Worm (Caenorhabditis elegans) whole organism, midembryonic: ENCODE measurements around the gene let-413.

Experiments
- T22C8.4 ChIP-seq: fragments of 200-800 bp; sonication (Bioruptor generic); IDR thresholded peaks from 2 replicates; pipeline ENCODE4 v1.3.6; 2022; ENCODE audit warnings: missing genetic modification characterization, missing compliant biosample characterization
- cog-1 ChIP-seq: sonication (generic microtip); optimal IDR thresholded peaks from 2 replicates; lab custom pipeline; 2016; ENCODE audit warnings: missing genetic modification characterization, missing compliant biosample characterization
- flt-1 ChIP-seq: fragments of 200-800 bp; sonication (Bioruptor generic); IDR thresholded peaks from 2 replicates; pipeline ENCODE4 v1.3.6; 2022; ENCODE audit warnings: missing genetic modification characterization, missing compliant biosample characterization
- klf-2 ChIP-seq: fragments of 200-800 bp; sonication (Bioruptor generic); conservative IDR thresholded peaks from 2 replicates; pipeline ENCODE4 v1.3.6; 2022; ENCODE audit warnings: missing genetic modification reagents, missing genetic modification characterization, missing compliant biosample characterization
- med-1 ChIP-seq: sonication (generic microtip); optimal IDR thresholded peaks from 2 replicates; lab custom pipeline; 2017; ENCODE audit warnings: missing genetic modification characterization, mild to moderate bottlenecking, missing compliant biosample characterization, antibody characterized with exemption, missing genetic modification reagents; ENCODE audit not compliant: insufficient read depth
- ref-1 ChIP-seq: fragments of 200-800 bp; sonication (Bioruptor generic); conservative IDR thresholded peaks from 2 replicates; pipeline ENCODE4 v1.3.6; 2022; ENCODE audit warnings: missing genetic modification reagents, missing genetic modification characterization, missing compliant biosample characterization
- tab-1 ChIP-seq: fragments of 200-800 bp; sonication (Bioruptor generic); IDR thresholded peaks from 2 replicates; pipeline ENCODE4 v1.3.6; 2022; ENCODE audit warnings: missing genetic modification characterization, missing compliant biosample characterization
- ztf-23 ChIP-seq: fragments of 200-800 bp; sonication (Bioruptor generic); IDR thresholded peaks from 2 replicates; pipeline ENCODE4 v1.3.6; 2022; ENCODE audit warnings: missing genetic modification reagents, missing genetic modification characterization, missing compliant biosample characterization

ce11 chrV:8000929-8001513, 23.4 kb upstream of the let-413 start, which contains the start of gene Y97E10AR.1:
- TF ChIP-seq klf-2 (GFP tag; lab: Robert Waterston, UW) (no peak), ztf-23 (GFP tag; lab: Robert Waterston, UW) (peak; percentile 5; the same call in 1 of the 2 replicates), flt-1 (no peak), ref-1 (no peak), med-1 (GFP tag; lab: Kevin White, UChicago) (no peak), T22C8.4 (GFP tag; lab: Robert Waterston, UW) (no peak), tab-1 (GFP tag; lab: Robert Waterston, UW) (no peak), cog-1 (tag; lab: Kevin White, UChicago) (peak; percentile 72)
